Worm (Caenorhabditis elegans) whole organism, young adult: ENCODE measurements around the gene paf-2.

Experiments
- C06A6.2 ChIP-seq: fragments of 200-800 bp; sonication (Bioruptor generic); conservative IDR thresholded peaks from 2 replicates; pipeline ENCODE4 v1.3.6; 2022; ENCODE audit warnings: missing genetic modification characterization, missing compliant biosample characterization
- Y67H2A.10 ChIP-seq: fragments of 200-800 bp; sonication (Bioruptor generic); conservative IDR thresholded peaks from 2 replicates; pipeline ENCODE4 v1.3.6; 2022; ENCODE audit warnings: missing genetic modification reagents, missing genetic modification characterization, missing compliant biosample characterization
- efl-1 ChIP-seq: fragments of 150-350 bp; optimal IDR thresholded peaks from 2 replicates; lab custom pipeline; 2014; ENCODE audit warnings: missing biosample characterization, missing genetic modification reagents, missing genetic modification characterization
- lsl-1 ChIP-seq: fragments of 200-800 bp; sonication (Bioruptor generic); optimal IDR thresholded peaks from 2 replicates; lab custom pipeline; 2018; ENCODE audit warnings: mild to moderate bottlenecking, missing genetic modification characterization, moderate library complexity, missing compliant biosample characterization
- madf-6 ChIP-seq: fragments of 200-800 bp; sonication (Bioruptor generic); IDR thresholded peaks from 2 replicates; pipeline ENCODE4 v1.3.6; 2022; ENCODE audit warnings: missing genetic modification reagents, missing genetic modification characterization, missing compliant biosample characterization
- pbrm-1 ChIP-seq: fragments of 200-800 bp; sonication (Bioruptor generic); IDR thresholded peaks from 2 replicates; pipeline ENCODE4 v1.3.6; 2022; ENCODE audit warnings: missing genetic modification reagents, missing genetic modification characterization, missing compliant biosample characterization
- sea-2 ChIP-seq: fragments of 200-800 bp; sonication (Bioruptor generic); IDR thresholded peaks from 2 replicates; pipeline ENCODE4 v1.3.6; 2022; ENCODE audit warnings: missing genetic modification characterization, missing compliant biosample characterization
- unc-62 ChIP-seq: fragments of 150-350 bp; optimal IDR thresholded peaks from 2 replicates; lab custom pipeline; 2014; ENCODE audit warnings: missing biosample characterization, missing genetic modification reagents, missing genetic modification characterization

- TF ChIP-seq efl-1 (GFP tag; lab: Kevin White, UChicago) (no peak), unc-62 (GFP tag; lab: Kevin White, UChicago) (no peak), C06A6.2 (GFP tag; lab: Robert Waterston, UW) (no peak), Y67H2A.10 (GFP tag; lab: Robert Waterston, UW) (no peak), sea-2 (GFP tag; lab: Robert Waterston, UW) (no peak), madf-6 (GFP tag; lab: Robert Waterston, UW) (no peak), pbrm-1 (GFP tag; lab: Robert Waterston, UW) (no peak), lsl-1 (no peak)
Measured at ce11 chrX:4265283-4265907, 32.1 kb downstream of the paf-2 start, which contains the start of gene coel-1.
